Worm (Caenorhabditis elegans) whole organism, L4/young adult: ENCODE results near the gene H04D03.2.

Source experiments
- W03F9.2 ChIP-seq: fragments of 150-350 bp; optimal IDR thresholded peaks from 2 replicates; lab custom pipeline; 2014; ENCODE audit warnings: missing biosample characterization, missing genetic modification characterization
- dao-5 ChIP-seq: sonication (generic microtip); optimal IDR thresholded peaks from 2 replicates; lab custom pipeline; 2016; ENCODE audit warnings: missing genotype, missing genetic modification characterization, moderate library complexity, missing compliant biosample characterization
- him-1 ChIP-seq: sonication (generic microtip); optimal IDR thresholded peaks from 2 replicates; lab custom pipeline; 2016; ENCODE audit warnings: missing genotype, missing genetic modification reagents, missing genetic modification characterization, missing compliant biosample characterization

ce11 chrIII:10481497-10481896 is 39.3 kb upstream of the H04D03.2 start:
- TF ChIP-seq W03F9.2 (tag; lab: Kevin White, UChicago) (no peak), him-1 (tag; lab: Kevin White, UChicago) (no peak), dao-5 (tag; lab: Kevin White, UChicago) (no peak)
